Fruit fly (Drosophila melanogaster): ENCODE data around the gene Nrx-IV.
A peak's percentile ranks its signal among the peaks of the same experiment; 100 is the strongest.

Gene Nrx-IV

dm6 chr3L:12145709-12146694 is at the start of gene Nrx-IV, which contains the start of gene eIF3l:
Gene Nrx-IV (plus strand): TSS chr3L:12146519.
Gene eIF3l (minus strand): TSS chr3L:12146097.
- TF ChIP-seq esn (GFP tag; optimal IDR thresholded peaks at IDR 0.05) (peak; percentile 16), CG6854 (GFP tag; optimal IDR thresholded peaks at IDR 0.05) (peak; percentile 7), CG6792 (GFP tag; optimal IDR thresholded peaks at IDR 0.05) (no peak)

dm6 chr3L:12096799-12097662 is 49.3 kb upstream of the Nrx-IV start:
- TF ChIP-seq Hr4 (GFP tag; optimal IDR thresholded peaks at IDR 0.05), result peak; percentile 54
- peak; percentile 9 for TF ChIP-seq spab (GFP tag; optimal IDR thresholded peaks at IDR 0.05)
- peak in 1 of 2 experiments; percentile 32 for TF ChIP-seq salr (GFP tag; optimal IDR thresholded peaks at IDR 0.05)
- peak; percentile 50 for TF ChIP-seq esn (GFP tag; optimal IDR thresholded peaks at IDR 0.05)
- peak; percentile 34 for TF ChIP-seq OdsH (GFP tag; optimal IDR thresholded peaks at IDR 0.05)
- peak; percentile 48 for TF ChIP-seq CG9139 (GFP tag; optimal IDR thresholded peaks at IDR 0.05)
- peak; percentile 75 for TF ChIP-seq CG6163 (GFP tag; IDR thresholded peaks at IDR 0.05)
- 0 out of 2 replicates have a peak, but pooled peaks have one; percentile 30 for TF ChIP-seq Gug (GFP tag; IDR thresholded peaks at IDR 0.05)
- TF ChIP-seq CG7368 (GFP tag; optimal IDR thresholded peaks at IDR 0.05), result peak; percentile 12
- peak; percentile 77 for TF ChIP-seq svp (GFP tag)
- peak; percentile 54; the same call in 1 of the 3 replicates for TF ChIP-seq eg (GFP tag; IDR thresholded peaks at IDR 0.05)
- peak; percentile 42 for TF ChIP-seq achi (GFP tag; optimal IDR thresholded peaks at IDR 0.05)
- peak; percentile 68 for TF ChIP-seq CG8119 (GFP tag; IDR thresholded peaks at IDR 0.05)
- peak; percentile 57 for TF ChIP-seq pdm3 (GFP tag; optimal IDR thresholded peaks at IDR 0.05)
- TF ChIP-seq CG11762 (GFP tag; optimal IDR thresholded peaks at IDR 0.05; ENCODE audit: insufficient read depth), result peak; percentile 23
- TF ChIP-seq CG10669 (GFP tag; optimal IDR thresholded peaks at IDR 0.05), result peak; percentile 14
- peak; percentile 32 for TF ChIP-seq CG31627 (GFP tag; optimal IDR thresholded peaks at IDR 0.05)
- TF ChIP-seq Ets21C (GFP tag; optimal IDR thresholded peaks at IDR 0.05), result peak; percentile 2
- no peak for TF ChIP-seq Hr38 (GFP tag; optimal IDR thresholded peaks at IDR 0.05)
- TF ChIP-seq Eip78C (GFP tag), result peak; percentile 90
- peak; percentile 74 for TF ChIP-seq CG3032 (tag; optimal IDR thresholded peaks at IDR 0.05)
- peak; percentile 2 for TF ChIP-seq Blimp-1 (GFP tag; optimal IDR thresholded peaks at IDR 0.05)
- peak; percentile 21 for TF ChIP-seq CG6792 (GFP tag; optimal IDR thresholded peaks at IDR 0.05)
- TF ChIP-seq CG6808 (GFP tag; optimal IDR thresholded peaks at IDR 0.05), result peak; percentile 42
- TF ChIP-seq CG10631 (GFP tag; optimal IDR thresholded peaks at IDR 0.05), result peak; percentile 23
- TF ChIP-seq vri (GFP tag; optimal IDR thresholded peaks at IDR 0.05), result peak; percentile 26
- TF ChIP-seq CG11294 (GFP tag; IDR thresholded peaks at IDR 0.05), result no peak
- TF ChIP-seq CG15336 (GFP tag; IDR thresholded peaks at IDR 0.05), result peak; percentile 75
- TF ChIP-seq Eip93F (GFP tag; optimal IDR thresholded peaks at IDR 0.05), result no peak
- TF ChIP-seq Lpt (GFP tag; optimal IDR thresholded peaks at IDR 0.05), result no peak
- TF ChIP-seq CG16779 (tag; optimal IDR thresholded peaks at IDR 0.05), result no peak
- peak; percentile 6 for TF ChIP-seq CG11902 (GFP tag; optimal IDR thresholded peaks at IDR 0.05)
- TF ChIP-seq CG8319 (GFP tag; optimal IDR thresholded peaks at IDR 0.05), result no peak
- TF ChIP-seq Smox (GFP tag; optimal IDR thresholded peaks at IDR 0.05), result peak; percentile 66
- TF ChIP-seq acj6 (GFP tag; optimal IDR thresholded peaks at IDR 0.05), result peak; percentile 44
- TF ChIP-seq cyc (GFP tag; optimal IDR thresholded peaks at IDR 0.05), result peak; percentile 59
- TF ChIP-seq topi (GFP tag; optimal IDR thresholded peaks at IDR 0.05), result peak; percentile 62
- peak; percentile 35 for TF ChIP-seq dac (GFP tag; optimal IDR thresholded peaks at IDR 0.05)
- TF ChIP-seq net (GFP tag; optimal IDR thresholded peaks at IDR 0.05), result peak; percentile 42
- peak; percentile 34 for TF ChIP-seq CG6854 (GFP tag; optimal IDR thresholded peaks at IDR 0.05)
- TF ChIP-seq Sox15 (GFP tag; optimal IDR thresholded peaks at IDR 0.05), result peak; percentile 6
- TF ChIP-seq CG6276 (GFP tag; optimal IDR thresholded peaks at IDR 0.05), result peak; percentile 57
- peak; percentile 73 for TF ChIP-seq CG32006 (GFP tag; optimal IDR thresholded peaks at IDR 0.05)
- TF ChIP-seq Ets96B (tag; optimal IDR thresholded peaks at IDR 0.05), result peak; percentile 56
- TF ChIP-seq Hr39 (GFP tag; optimal IDR thresholded peaks at IDR 0.05), result peak; percentile 7
